Worm (Caenorhabditis elegans): Measurements from ENCODE around the gene C43F9.11.

The C43F9.11 gene

ce11 chrIV:10590649-10591048, 6.0 kb upstream of the C43F9.11 start, which contains the start of the genes C43F9.5 and nkb-2:
Gene C43F9.5, minus strand, starts transcription at chrIV:10590749.
Gene nkb-2, plus strand, starts transcription at chrIV:10590925.
- no peak for TF ChIP-seq jun-1 (tag; optimal IDR thresholded peaks at IDR 0.05)
- TF ChIP-seq hlh-4 (tag; optimal IDR thresholded peaks at IDR 0.05) = no peak

ce11 chrIV:10593570-10593969, 3.0 kb upstream of the C43F9.11 start, which contains the start of gene C43F9.7:
Gene C43F9.7, minus strand, starts transcription at chrIV:10593670.
- TF ChIP-seq lir-3 (tag; optimal IDR thresholded peaks at IDR 0.05; ENCODE audit: poor library complexity) (no peak), fkh-4 (tag; optimal IDR thresholded peaks at IDR 0.05; ENCODE audit: borderline replicate concordance) (no peak), nhr-47 (tag; optimal IDR thresholded peaks at IDR 0.05) (no peak), nhr-237 (tag; optimal IDR thresholded peaks at IDR 0.05) (no peak), tlp-1 (tag; optimal IDR thresholded peaks at IDR 0.05) (no peak), dsc-1 (tag; optimal IDR thresholded peaks at IDR 0.05) (peak; percentile 24)

ce11 chrIV:10599983-10600382, 3.4 kb downstream of the C43F9.11 start, which contains the start of gene R09H10.1:
Gene R09H10.1, plus strand, starts transcription at chrIV:10600283.
- TF ChIP-seq lsy-2 (tag; optimal IDR thresholded peaks at IDR 0.05) (no peak), egl-27 (tag; optimal IDR thresholded peaks at IDR 0.05) (no peak), lin-14 (GFP tag; optimal IDR thresholded peaks at IDR 0.05) (no peak), nhr-28 (tag; optimal IDR thresholded peaks at IDR 0.05) (no peak), C04F5.9 (tag; optimal IDR thresholded peaks at IDR 0.05) (no peak), hlh-17 (GFP tag; optimal IDR thresholded peaks at IDR 0.05; ENCODE audit: borderline replicate concordance) (no peak), lin-15B (tag; optimal IDR thresholded peaks at IDR 0.05) (no peak), blmp-1 (tag; optimal IDR thresholded peaks at IDR 0.05) (no peak), pax-3 (tag; optimal IDR thresholded peaks at IDR 0.05) (no peak), nhr-84 (tag; optimal IDR thresholded peaks at IDR 0.05) (no peak), nhr-237 (tag; optimal IDR thresholded peaks at IDR 0.05) (no peak)

ce11 chrIV:10602644-10603043, 6.0 kb downstream of the C43F9.11 start, which contains the start of gene R09H10.2:
Gene R09H10.2, plus strand, starts transcription at chrIV:10602944.
- no peak for TF ChIP-seq ceh-82 (tag; optimal IDR thresholded peaks at IDR 0.05)
- TF ChIP-seq nhr-47 (tag; optimal IDR thresholded peaks at IDR 0.05) = no peak
- no peak for TF ChIP-seq nhr-237 (tag; optimal IDR thresholded peaks at IDR 0.05)
- no peak for TF ChIP-seq lin-14 (GFP tag; optimal IDR thresholded peaks at IDR 0.05)
- no peak for TF ChIP-seq F16B12.6 (tag; optimal IDR thresholded peaks at IDR 0.05)
- no peak for TF ChIP-seq unc-62 (GFP tag; optimal IDR thresholded peaks at IDR 0.05)
- TF ChIP-seq fkh-4 (tag; optimal IDR thresholded peaks at IDR 0.05; ENCODE audit: borderline replicate concordance) = no peak
- no peak for TF ChIP-seq mab-9 (GFP tag; IDR thresholded peaks at IDR 0.05)
- no peak for TF ChIP-seq nhr-77 (tag; optimal IDR thresholded peaks at IDR 0.05)
- no peak for TF ChIP-seq sup-37 (GFP tag; optimal IDR thresholded peaks at IDR 0.05)
- no peak for TF ChIP-seq nhr-11 (tag; optimal IDR thresholded peaks at IDR 0.05)
- TF ChIP-seq fkh-8 (tag; optimal IDR thresholded peaks at IDR 0.05) = no peak

ce11 chrIV:10606575-10607080, 10.0 kb downstream of the C43F9.11 start, which contains the start of gene R09H10.3:
Gene R09H10.3, plus strand, starts transcription at chrIV:10607030.
- TF ChIP-seq elt-2 (tag; optimal IDR thresholded peaks at IDR 0.05) = peak; percentile 52
- TF ChIP-seq vab-15 (tag; optimal IDR thresholded peaks at IDR 0.05) = no peak
- no peak for TF ChIP-seq efl-1 (optimal IDR thresholded peaks at IDR 0.05)
- peak in 1 of 2 experiments; percentile 17 for TF ChIP-seq efl-1 (GFP tag; optimal IDR thresholded peaks at IDR 0.05 in 1 of 2)
- no peak for TF ChIP-seq nhr-12 (tag; optimal IDR thresholded peaks at IDR 0.05)

- TF ChIP-seq ama-1 (optimal IDR thresholded peaks at IDR 0.05) (no peak), unc-30 (tag; optimal IDR thresholded peaks at IDR 0.05) (no peak), nhr-85 (tag) (no peak), mdl-1 (tag; optimal IDR thresholded peaks at IDR 0.05) (no peak), hlh-17 (GFP tag; optimal IDR thresholded peaks at IDR 0.05; ENCODE audit: borderline replicate concordance) (no peak), sup-37 (GFP tag; optimal IDR thresholded peaks at IDR 0.05) (no peak), jun-1 (tag; optimal IDR thresholded peaks at IDR 0.05) (no peak), lsy-2 (tag; optimal IDR thresholded peaks at IDR 0.05) (no peak), ceh-82 (tag; optimal IDR thresholded peaks at IDR 0.05) (no peak), ceh-88 (GFP tag; IDR thresholded peaks at IDR 0.05) (no peak)
Measured at ce11 chrIV:10608275-10608674, 11.7 kb downstream of the C43F9.11 start, which contains the start of gene R09H10.6. Gene R09H10.6, plus strand, starts transcription at chrIV:10608575.

Measured in whole organism, L1 larva.